Worm (Caenorhabditis elegans) whole organism, L4 larva: ENCODE results near the gene C26B9.5.

ENCODE experiments used
- F44E2.7 ChIP-seq: fragments of 200-800 bp; sonication (Bioruptor generic); IDR thresholded peaks from 2 replicates; pipeline ENCODE4 v2.1.2; 2022; ENCODE audit warnings: missing genetic modification characterization, missing compliant biosample characterization
- ceh-32 ChIP-seq: sonication (generic microtip); optimal IDR thresholded peaks from 2 replicates; lab custom pipeline; 2016; ENCODE audit warnings: mild to moderate bottlenecking, missing genetic modification characterization, missing compliant biosample characterization; ENCODE audit not compliant: poor library complexity
- pha-4 ChIP-seq, 2 experiments: fragments of 150-350 bp in 1 of 2; fragments of 200-800 bp in 1 of 2; sonication (Bioruptor generic) in 1 of 2; IDR thresholded peaks in 1 of 2; optimal IDR thresholded peaks in 1 of 2; 2 replicates each; pipeline versions ENCODE4 v1.3.6 to Lab custom; 2014 to 2022; ENCODE audit warnings: missing genetic modification characterization in 2 of 2, missing genetic modification reagents in 2 of 2, missing biosample characterization in 1 of 2, missing compliant biosample characterization in 1 of 2
- snpc-4 ChIP-seq: fragments of 150-350 bp; optimal IDR thresholded peaks from 2 replicates; lab custom pipeline; 2014; ENCODE audit warnings: missing biosample characterization, missing genetic modification characterization
- unc-130 ChIP-seq: sonication (generic microtip); optimal IDR thresholded peaks from 2 replicates; lab custom pipeline; 2016; ENCODE audit warnings: missing genetic modification reagents, missing genetic modification characterization, missing compliant biosample characterization

DNA sequence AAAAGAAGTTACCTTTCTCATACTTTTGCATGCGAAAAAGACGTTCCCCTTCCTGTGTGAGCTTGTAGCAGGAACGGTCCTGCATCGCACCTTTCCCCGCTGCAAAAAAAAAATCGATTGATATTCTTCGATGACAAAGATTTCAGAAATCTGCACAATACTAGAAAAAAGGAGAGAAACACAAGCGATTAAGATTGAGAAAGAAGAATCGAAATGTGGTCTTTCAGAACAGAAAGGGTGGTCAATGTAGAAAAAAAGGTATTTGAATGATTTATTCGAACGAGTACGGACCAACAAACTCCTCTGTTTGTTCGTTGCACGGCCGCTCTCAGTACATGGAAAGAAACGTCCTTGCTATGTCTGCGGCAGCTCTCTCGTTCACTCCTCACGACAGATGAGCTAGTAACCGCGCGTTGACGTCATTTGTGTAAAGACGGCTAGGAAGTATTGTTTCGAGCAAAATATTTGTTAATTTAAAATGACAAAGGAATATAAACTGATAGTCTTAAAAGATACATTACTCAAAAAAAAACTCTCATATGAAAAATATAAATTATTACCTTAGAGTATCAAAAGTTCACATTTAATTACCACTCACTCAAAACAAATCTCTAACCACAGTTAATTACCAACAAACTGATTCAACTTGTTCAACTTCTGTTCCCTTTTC lies 31.2 kb upstream of the C26B9.5 start, which contains the start of gene ift-81:
- no peak for TF ChIP-seq F44E2.7 (GFP tag; lab: Robert Waterston, UW)
- no peak for TF ChIP-seq unc-130 (GFP tag; lab: Kevin White, UChicago)
- no peak for TF ChIP-seq snpc-4 (tag; lab: Kevin White, UChicago)
- no peak for TF ChIP-seq ceh-32 (tag; lab: Kevin White, UChicago)
- no peak for TF ChIP-seq pha-4 (GFP tag; IDR thresholded peaks at IDR 0.05; lab: Robert Waterston, UW)
- no peak for TF ChIP-seq pha-4 (tag; optimal IDR thresholded peaks at IDR 0.05; lab: Kevin White, UChicago)
